Worm (Caenorhabditis elegans): ENCODE results near the gene H06A10.1.

ce11 chrX:13543350-13543749 lies 36.0 kb downstream of the H06A10.1 start:
- TF ChIP-seq flt-1 (GFP tag; IDR thresholded peaks at IDR 0.05) (no peak), ama-1 (optimal IDR thresholded peaks at IDR 0.05) (no peak), aly-1 (tag; optimal IDR thresholded peaks at IDR 0.05) (no peak), F13C5.2 (tag; optimal IDR thresholded peaks at IDR 0.05) (no peak), tbx-37 (GFP tag; conservative IDR thresholded peaks at IDR 0.05) (no peak)
